Fruit fly (Drosophila melanogaster) whole organism: Measurements from ENCODE around the gene CG4367.

Experiments
- CG8478 ChIP-seq: fragments of >200 bp; optimal IDR thresholded peaks from 2 replicates; lab custom pipeline; 2018; ENCODE audit warnings: inconsistent platforms
- Dll ChIP-seq: fragments of >200 bp; optimal IDR thresholded peaks from 2 replicates; lab custom pipeline; 2017
- EcR ChIP-seq, 2 experiments: fragments of >200 bp; optimal IDR thresholded peaks; 2 replicates each; lab custom pipeline; 2017; ENCODE audit warnings: missing biosample characterization in 2 of 2, missing genetic modification characterization in 2 of 2, missing genetic modification reagents in 2 of 2
- pan ChIP-seq: fragments of >200 bp; optimal IDR thresholded peaks from 2 replicates; lab custom pipeline; 2017
- psq ChIP-seq: fragments of >200 bp; optimal IDR thresholded peaks from 2 replicates; lab custom pipeline; 2017
- usp ChIP-seq: fragments of >200 bp; optimal IDR thresholded peaks from 2 replicates; lab custom pipeline; 2017; ENCODE audit warnings: missing biosample characterization, missing genetic modification characterization, mixed read lengths

CG4367 gene

DNA sequence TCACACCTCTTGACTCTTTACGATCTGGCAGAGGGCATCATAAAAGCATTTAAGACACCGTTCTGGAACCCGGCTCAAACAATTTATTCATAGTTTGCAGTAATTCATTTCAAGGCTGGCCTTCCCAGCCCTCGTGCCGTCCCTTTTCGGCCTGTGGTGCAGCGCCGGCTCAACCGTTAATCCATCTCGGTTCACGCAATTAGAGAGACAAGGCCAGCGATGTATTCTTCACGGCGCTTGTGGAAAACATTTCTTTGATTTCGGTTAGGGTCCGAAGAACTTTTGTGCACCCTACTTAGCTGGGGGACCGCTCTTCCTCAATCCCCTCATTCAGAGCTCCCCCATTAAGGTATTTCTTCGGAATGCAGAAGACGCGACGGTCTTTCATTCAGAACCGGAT is 13.7 kb downstream of the CG4367 start:
- TF ChIP-seq EcR (GFP tag; optimal IDR thresholded peaks at IDR 0.05; lab: Kevin White, UChicago) (no peak), CG8478 (lab: Kevin White, UChicago) (no peak), psq (lab: Kevin White, UChicago) (no peak), usp (GFP tag; lab: Kevin White, UChicago) (no peak), pan (lab: Kevin White, UChicago) (no peak), Dll (lab: Kevin White, UChicago) (no peak)

DNA sequence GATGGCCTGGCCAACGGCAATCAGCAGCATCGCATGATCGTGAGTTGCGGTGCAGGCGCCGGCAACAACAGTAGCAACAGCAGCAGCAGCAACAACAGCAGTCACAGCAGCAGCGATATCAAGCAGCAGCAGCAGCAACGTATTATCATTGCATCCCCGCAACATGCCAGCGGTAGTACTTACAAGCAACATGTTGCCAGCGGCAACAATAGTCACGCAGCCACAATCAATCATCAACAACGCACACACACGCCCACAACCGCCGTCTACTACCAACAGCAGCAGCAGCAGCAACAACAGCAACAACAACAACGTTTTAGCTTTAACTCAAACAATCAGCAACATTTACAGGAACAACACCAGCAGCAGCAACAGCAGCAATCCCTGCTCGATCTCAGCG is 16.2 kb downstream of the CG4367 start:
- TF ChIP-seq CG8478 (lab: Kevin White, UChicago) (no peak), EcR (GFP tag; optimal IDR thresholded peaks at IDR 0.05; lab: Kevin White, UChicago) (no peak), psq (lab: Kevin White, UChicago) (no peak), pan (lab: Kevin White, UChicago) (no peak), usp (GFP tag; lab: Kevin White, UChicago) (no peak), Dll (lab: Kevin White, UChicago) (no peak)

DNA sequence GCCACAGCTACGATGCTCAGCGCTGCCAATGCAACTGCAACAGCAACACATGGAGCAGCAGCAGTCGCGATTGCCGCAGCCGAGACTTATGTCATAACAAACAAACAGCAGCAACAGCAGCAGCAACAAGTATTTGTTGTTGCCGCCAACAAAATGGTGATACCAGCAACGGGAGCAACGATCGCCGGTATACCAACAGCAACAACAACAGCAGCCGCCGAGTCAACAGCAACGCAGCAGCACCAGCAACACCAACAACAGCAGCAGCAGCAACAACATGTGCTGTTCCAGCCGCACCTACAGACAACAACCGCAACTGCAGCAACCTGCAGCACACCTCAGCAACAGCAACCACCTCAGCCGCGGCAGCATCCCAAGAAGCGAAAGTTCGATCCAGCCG is 16.7 kb downstream of the CG4367 start:
- TF ChIP-seq Dll (lab: Kevin White, UChicago) (no peak), EcR (GFP tag; optimal IDR thresholded peaks at IDR 0.05; lab: Kevin White, UChicago) (no peak), pan (lab: Kevin White, UChicago) (no peak), psq (lab: Kevin White, UChicago) (no peak), usp (GFP tag; lab: Kevin White, UChicago) (no peak), CG8478 (lab: Kevin White, UChicago) (no peak)

DNA sequence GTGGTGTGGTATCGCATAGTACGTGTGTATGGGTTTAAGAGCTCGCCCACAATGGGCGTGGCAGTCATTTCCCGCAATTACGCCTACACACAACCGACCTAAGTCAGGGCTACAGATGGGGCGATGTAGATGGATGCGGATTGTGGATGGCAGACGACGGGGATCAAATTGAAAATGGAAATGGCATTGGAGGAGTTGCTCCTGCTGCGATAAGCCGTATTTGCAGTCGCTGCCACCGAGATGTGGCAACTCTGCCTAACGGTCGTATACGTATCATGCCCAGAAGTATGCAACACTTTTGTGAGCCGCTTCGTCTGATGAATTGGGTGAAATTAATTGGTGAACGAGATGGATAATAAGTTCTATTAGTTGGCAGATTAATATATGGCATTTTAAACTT is 18.0 kb downstream of the CG4367 start:
- TF ChIP-seq Dll (lab: Kevin White, UChicago), result no peak
- no peak for TF ChIP-seq pan (lab: Kevin White, UChicago)
- no peak for TF ChIP-seq CG8478 (lab: Kevin White, UChicago)
- TF ChIP-seq usp (GFP tag; lab: Kevin White, UChicago), result no peak
- no peak for TF ChIP-seq EcR (GFP tag; optimal IDR thresholded peaks at IDR 0.05; lab: Kevin White, UChicago)
- no peak for TF ChIP-seq psq (lab: Kevin White, UChicago)

DNA sequence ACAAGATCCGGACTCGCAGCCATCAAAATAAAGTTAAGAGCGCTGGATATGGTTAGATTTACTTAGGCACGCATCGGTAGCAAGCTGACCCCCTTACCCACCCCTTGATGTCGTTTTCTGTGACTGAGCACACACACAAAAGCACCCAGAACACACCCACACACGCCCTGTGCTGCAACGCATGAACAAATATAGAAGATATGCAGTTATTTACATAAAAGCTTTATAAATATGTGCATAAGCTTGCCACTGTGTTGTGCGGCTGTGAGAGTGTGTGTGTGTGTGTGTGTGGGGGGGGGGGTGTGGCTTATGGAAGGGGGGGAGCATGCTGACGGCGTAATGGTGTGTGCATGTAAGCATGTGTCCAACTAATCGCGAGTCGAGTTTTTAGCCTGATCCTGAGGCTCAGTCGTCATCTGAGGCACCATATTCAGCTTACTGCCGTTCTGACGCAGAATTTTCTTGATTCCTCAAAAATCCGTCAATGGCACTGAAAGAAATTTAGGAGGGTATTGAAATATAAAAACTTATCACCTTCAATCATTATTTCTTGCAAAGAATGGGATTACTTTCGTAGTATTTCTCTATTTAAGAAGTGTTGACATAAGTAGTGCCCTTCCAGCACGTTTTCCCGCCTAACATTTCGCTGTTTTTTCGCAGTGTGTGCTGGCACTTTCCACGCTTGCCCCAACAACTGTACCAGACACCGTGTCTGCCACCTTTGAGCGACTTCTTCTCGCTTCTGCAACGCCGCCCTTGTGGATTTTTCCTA is 18.9 kb downstream of the CG4367 start:
- TF ChIP-seq CG8478 (lab: Kevin White, UChicago) (no peak), psq (lab: Kevin White, UChicago) (no peak)

DNA sequence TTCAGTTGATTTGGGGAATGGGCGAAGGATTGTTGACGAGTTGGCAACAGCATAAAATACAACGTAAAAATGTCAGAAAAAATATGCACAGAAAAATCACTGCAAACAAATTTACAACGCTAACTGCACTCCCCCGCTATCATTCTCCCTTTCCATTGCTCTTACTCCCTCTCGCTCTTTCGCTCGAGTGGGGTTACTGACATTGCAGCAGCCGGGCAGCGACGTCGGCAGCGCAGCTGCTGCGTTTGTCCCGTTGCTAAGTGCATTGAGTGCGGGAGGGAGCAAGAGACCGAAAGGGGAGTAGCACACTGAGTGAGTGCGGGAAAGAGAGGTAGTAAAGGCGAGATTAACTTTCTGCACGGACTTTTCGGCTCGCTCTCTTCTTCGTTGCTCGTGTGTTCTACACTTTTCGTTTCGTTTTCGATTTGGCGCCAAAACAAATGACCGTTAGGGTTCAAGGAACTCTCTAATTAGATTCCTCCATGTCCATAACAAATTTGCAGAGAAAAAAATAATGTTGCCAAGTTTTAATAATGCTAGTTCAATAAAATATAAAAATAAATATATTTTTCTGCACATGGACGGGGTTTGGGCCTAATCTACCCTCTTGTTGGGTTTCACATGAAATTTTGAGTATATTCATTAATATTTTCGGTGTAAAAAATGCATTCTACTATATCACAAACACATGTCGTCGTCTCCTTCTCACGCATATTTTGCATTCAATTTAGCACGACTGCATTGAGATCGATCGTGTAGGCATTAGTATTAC is 20.5 kb downstream of the CG4367 start:
- no peak for TF ChIP-seq pan (lab: Kevin White, UChicago)
- TF ChIP-seq CG8478 (lab: Kevin White, UChicago), result no peak
- TF ChIP-seq EcR (GFP tag; optimal IDR thresholded peaks at IDR 0.05; lab: Kevin White, UChicago), result peak in 1 of 2 experiments; percentile 96
- TF ChIP-seq Dll (lab: Kevin White, UChicago), result no peak

DNA sequence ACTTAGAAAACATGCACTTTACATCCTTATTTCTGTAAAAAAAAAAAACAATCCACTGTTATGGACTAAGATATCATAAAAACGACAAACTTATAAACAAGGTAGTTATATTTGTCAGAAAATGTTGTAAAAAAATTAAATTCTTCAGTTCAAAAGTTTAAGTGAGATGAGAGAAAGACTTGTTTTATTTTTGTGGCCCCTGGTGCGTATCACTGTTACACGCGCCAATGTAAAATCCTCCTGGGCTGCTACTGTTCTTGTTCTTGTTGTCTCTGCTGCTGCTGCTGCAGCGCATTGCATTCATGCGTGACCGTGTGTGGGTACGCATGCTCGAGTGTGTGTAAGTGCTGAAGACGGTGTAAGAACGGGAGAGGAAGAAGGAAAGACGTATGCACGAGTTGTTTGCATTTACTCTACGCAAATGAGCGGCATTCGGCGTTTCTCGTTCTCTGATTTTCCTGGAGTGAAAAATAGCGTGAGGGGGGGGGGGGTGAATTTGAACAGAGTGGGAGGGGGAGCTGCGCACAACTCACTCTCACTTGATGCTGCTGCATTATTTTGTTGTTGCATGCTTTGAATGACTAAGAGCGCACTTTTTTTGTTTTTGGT is 21.1 kb downstream of the CG4367 start:
- TF ChIP-seq EcR (GFP tag; optimal IDR thresholded peaks at IDR 0.05; lab: Kevin White, UChicago) (no peak), CG8478 (lab: Kevin White, UChicago) (no peak), pan (lab: Kevin White, UChicago) (no peak), Dll (lab: Kevin White, UChicago) (no peak), psq (lab: Kevin White, UChicago) (no peak), usp (GFP tag; lab: Kevin White, UChicago) (no peak)

DNA sequence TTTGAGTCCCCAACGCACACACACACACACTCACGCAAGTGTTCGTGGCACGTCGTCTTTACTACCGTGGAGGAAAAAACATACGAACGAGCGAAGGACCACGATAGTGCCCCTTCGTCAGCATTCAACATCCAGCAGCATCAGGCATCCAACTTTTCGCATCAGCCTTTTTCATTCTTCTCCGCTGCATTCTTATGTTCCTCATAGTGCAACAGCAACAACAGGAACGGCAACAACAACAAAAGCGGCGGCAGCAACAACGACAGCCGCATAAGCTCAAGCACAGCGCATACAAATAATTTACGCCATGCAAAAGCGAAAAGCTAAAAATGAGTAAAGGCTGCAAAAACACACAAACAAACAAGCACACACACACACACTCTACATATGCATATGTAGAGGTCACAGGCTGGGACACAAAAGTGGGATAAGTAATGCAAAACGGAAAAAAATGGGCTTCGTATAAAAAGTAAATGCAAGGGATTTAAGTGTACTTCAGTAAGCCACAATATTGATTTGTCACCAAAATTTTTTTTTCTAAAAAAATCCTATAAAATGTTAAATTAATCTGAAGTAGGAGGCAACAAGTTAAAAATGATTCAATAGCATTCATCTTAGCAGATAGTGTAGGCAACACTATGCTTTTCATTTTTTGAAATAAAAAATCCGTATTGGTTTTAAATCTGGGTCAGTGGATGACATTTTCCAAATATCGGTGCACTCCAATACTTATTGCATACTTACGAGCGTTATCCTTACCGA is 21.8 kb downstream of the CG4367 start:
- TF ChIP-seq EcR (GFP tag; optimal IDR thresholded peaks at IDR 0.05; lab: Kevin White, UChicago), result peak in 1 of 2 experiments; percentile 9
- no peak for TF ChIP-seq psq (lab: Kevin White, UChicago)
- no peak for TF ChIP-seq Dll (lab: Kevin White, UChicago)

DNA sequence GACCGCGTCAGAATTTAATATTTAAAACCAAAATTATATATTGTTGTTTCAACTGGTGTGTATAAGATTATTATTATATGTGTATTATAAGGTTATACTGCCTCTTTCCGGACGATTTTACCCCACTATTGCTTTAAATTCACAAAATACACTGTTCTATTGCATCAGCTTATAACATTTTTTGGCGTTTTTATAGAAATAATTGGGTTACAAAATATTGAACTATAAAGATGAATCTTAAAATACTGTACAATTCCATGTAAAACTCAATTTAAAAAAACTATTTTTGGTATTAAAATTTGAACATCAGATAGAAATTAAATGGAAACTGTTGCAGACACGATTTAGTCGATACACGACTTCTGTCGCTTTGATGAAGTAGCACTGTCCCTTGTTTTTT is 22.7 kb downstream of the CG4367 start:
- TF ChIP-seq pan (lab: Kevin White, UChicago), result no peak
- TF ChIP-seq psq (lab: Kevin White, UChicago), result no peak
- no peak for TF ChIP-seq Dll (lab: Kevin White, UChicago)
- no peak for TF ChIP-seq CG8478 (lab: Kevin White, UChicago)
- no peak for TF ChIP-seq usp (GFP tag; lab: Kevin White, UChicago)
- no peak for TF ChIP-seq EcR (GFP tag; optimal IDR thresholded peaks at IDR 0.05; lab: Kevin White, UChicago)

DNA sequence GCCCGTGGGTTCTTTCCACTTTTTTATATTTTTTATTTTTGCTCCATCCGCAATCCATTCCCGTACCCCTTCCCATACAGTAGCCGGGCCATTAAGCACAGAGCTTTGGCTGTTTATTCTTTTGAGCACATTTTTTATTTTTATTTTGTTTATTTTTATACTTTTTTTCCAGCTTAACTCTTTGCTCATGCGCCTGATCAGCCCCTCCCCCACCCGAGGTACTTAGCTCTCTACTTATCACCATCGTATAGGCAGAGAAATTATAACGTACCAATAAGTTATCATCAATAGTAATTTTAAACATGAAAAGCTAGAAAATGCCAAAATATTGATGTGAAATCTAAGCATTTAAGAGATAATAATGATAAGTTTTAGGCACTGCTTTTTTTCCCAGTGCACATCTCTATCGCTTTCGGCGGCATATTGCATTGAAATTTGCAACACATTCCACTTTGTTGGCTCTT is 24.2 kb downstream of the CG4367 start:
- TF ChIP-seq EcR (GFP tag; optimal IDR thresholded peaks at IDR 0.05; lab: Kevin White, UChicago) (no peak), Dll (lab: Kevin White, UChicago) (no peak), pan (lab: Kevin White, UChicago) (no peak), CG8478 (lab: Kevin White, UChicago) (no peak), usp (GFP tag; lab: Kevin White, UChicago) (no peak), psq (lab: Kevin White, UChicago) (no peak)
